Worm (Caenorhabditis elegans) whole organism, midembryonic: ENCODE measurements around the gene F43C1.5.

Experiments used
- T22C8.4 ChIP-seq: fragments of 200-800 bp; sonication (Bioruptor generic); IDR thresholded peaks from 2 replicates; pipeline ENCODE4 v1.3.6; 2022; ENCODE audit warnings: missing genetic modification characterization, missing compliant biosample characterization
- cog-1 ChIP-seq: sonication (generic microtip); optimal IDR thresholded peaks from 2 replicates; lab custom pipeline; 2016; ENCODE audit warnings: missing genetic modification characterization, missing compliant biosample characterization
- flt-1 ChIP-seq: fragments of 200-800 bp; sonication (Bioruptor generic); IDR thresholded peaks from 2 replicates; pipeline ENCODE4 v1.3.6; 2022; ENCODE audit warnings: missing genetic modification characterization, missing compliant biosample characterization
- klf-2 ChIP-seq: fragments of 200-800 bp; sonication (Bioruptor generic); conservative IDR thresholded peaks from 2 replicates; pipeline ENCODE4 v1.3.6; 2022; ENCODE audit warnings: missing genetic modification reagents, missing genetic modification characterization, missing compliant biosample characterization
- med-1 ChIP-seq: sonication (generic microtip); optimal IDR thresholded peaks from 2 replicates; lab custom pipeline; 2017; ENCODE audit warnings: missing genetic modification characterization, mild to moderate bottlenecking, missing compliant biosample characterization, antibody characterized with exemption, missing genetic modification reagents; ENCODE audit not compliant: insufficient read depth
- ref-1 ChIP-seq: fragments of 200-800 bp; sonication (Bioruptor generic); conservative IDR thresholded peaks from 2 replicates; pipeline ENCODE4 v1.3.6; 2022; ENCODE audit warnings: missing genetic modification reagents, missing genetic modification characterization, missing compliant biosample characterization
- tab-1 ChIP-seq: fragments of 200-800 bp; sonication (Bioruptor generic); IDR thresholded peaks from 2 replicates; pipeline ENCODE4 v1.3.6; 2022; ENCODE audit warnings: missing genetic modification characterization, missing compliant biosample characterization
- ztf-23 ChIP-seq: fragments of 200-800 bp; sonication (Bioruptor generic); IDR thresholded peaks from 2 replicates; pipeline ENCODE4 v1.3.6; 2022; ENCODE audit warnings: missing genetic modification reagents, missing genetic modification characterization, missing compliant biosample characterization
- ztf-29 ChIP-seq: fragments of 200-800 bp; sonication (Bioruptor generic); IDR thresholded peaks from 2 replicates; pipeline ENCODE4 v1.3.6; 2022; ENCODE audit warnings: missing genetic modification reagents, missing genetic modification characterization, missing compliant biosample characterization

F43C1.5 gene

DNA sequence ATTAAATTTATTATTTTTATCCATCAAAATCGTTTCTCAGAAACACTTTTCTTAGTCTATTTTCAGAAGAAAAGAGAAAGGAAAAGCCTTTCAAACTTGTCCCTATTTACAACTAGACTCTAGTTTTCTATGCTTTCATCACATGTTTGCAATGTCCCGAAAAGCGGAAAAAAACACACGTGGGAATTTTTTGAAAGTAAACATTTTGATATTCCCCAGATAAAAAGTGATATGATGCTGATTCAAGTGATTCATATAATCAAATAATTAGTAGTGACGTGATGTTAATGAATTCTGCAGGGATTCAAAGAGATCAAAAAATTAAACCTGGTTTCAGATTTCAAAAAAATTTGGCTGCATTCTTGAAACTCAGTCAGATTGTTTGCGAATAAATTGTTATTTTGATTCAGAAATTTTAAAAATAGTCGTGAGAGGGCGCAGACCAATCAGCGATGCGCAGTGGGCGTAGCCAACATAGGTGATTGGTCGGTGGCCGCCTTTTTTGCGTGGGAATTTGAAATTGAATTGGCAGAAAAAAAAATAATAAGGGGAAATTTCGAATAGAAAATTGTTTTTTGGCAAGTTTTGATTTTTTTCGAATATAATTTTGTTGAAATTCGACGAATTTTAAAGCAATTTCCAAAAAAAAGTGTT, 5.8 kb downstream of the F43C1.5 start:
- TF ChIP-seq ztf-23, result no peak
- TF ChIP-seq flt-1 (GFP tag; lab: Robert Waterston, UW), result no peak
- no peak for TF ChIP-seq T22C8.4
- TF ChIP-seq med-1 (GFP tag; lab: Kevin White, UChicago), result no peak
- no peak for TF ChIP-seq ref-1 (GFP tag; lab: Robert Waterston, UW)
- no peak for TF ChIP-seq ztf-29
- TF ChIP-seq cog-1 (tag; lab: Kevin White, UChicago), result no peak
- no peak for TF ChIP-seq tab-1 (GFP tag; lab: Robert Waterston, UW)
- no peak for TF ChIP-seq klf-2 (GFP tag; lab: Robert Waterston, UW)

DNA sequence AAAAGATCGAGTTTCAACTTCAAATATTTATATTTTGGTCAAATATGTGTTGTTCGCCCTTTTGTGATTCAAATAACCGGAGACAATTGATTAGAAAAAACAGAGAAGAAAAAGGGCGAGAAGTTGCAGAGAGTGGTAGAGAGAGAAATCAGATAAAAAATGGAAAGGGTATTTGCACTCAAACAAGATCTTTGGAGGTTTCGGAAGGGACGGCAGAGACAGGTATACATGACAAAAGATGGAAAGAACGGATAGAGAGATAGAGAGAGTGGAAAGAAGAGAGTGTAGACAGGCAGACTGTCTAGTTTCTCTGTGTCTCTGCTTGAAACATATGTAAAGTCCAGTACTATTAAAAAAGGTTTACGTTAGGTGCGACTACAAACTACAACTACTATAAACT, 7.2 kb downstream of the F43C1.5 start:
- TF ChIP-seq med-1 (GFP tag; lab: Kevin White, UChicago), result no peak
- no peak for TF ChIP-seq cog-1 (tag; lab: Kevin White, UChicago)
- no peak for TF ChIP-seq ref-1 (GFP tag; lab: Robert Waterston, UW)
- no peak for TF ChIP-seq T22C8.4
- TF ChIP-seq ztf-29, result no peak
- TF ChIP-seq tab-1 (GFP tag; lab: Robert Waterston, UW), result no peak
- no peak for TF ChIP-seq flt-1 (GFP tag; lab: Robert Waterston, UW)
- TF ChIP-seq klf-2 (GFP tag; lab: Robert Waterston, UW), result no peak
- TF ChIP-seq ztf-23, result no peak

DNA sequence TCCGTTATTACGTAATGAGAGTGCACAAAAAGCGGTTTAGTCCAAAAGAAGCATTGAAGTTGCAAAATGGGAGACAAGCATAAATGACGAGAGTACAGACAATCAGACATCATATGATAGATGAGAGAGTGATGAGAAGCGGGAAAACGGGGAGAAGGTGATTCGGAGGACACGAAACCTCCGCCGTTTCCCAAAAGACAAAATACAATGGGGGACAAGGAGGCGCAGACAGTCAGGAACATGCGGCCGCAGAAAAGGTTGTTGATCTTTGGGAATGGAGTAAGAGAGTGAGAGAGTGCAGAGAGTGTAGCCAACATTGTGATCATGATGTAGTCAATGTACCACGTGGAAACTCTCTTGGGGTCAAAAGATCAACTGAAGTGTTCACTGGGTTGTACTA, 8.7 kb downstream of the F43C1.5 start:
- 0 out of 2 replicates have a peak, but pooled peaks have one; percentile 36 for TF ChIP-seq ztf-23
- TF ChIP-seq cog-1 (tag; lab: Kevin White, UChicago), result peak; percentile 89
- TF ChIP-seq ztf-29, result no peak
- TF ChIP-seq T22C8.4, result no peak
- no peak for TF ChIP-seq tab-1 (GFP tag; lab: Robert Waterston, UW)
- no peak for TF ChIP-seq klf-2 (GFP tag; lab: Robert Waterston, UW)
- TF ChIP-seq med-1 (GFP tag; lab: Kevin White, UChicago), result no peak
- TF ChIP-seq ref-1 (GFP tag; lab: Robert Waterston, UW), result no peak
- 0 out of 2 replicates have a peak, but pooled peaks have one; percentile 44 for TF ChIP-seq flt-1 (GFP tag; lab: Robert Waterston, UW)

DNA sequence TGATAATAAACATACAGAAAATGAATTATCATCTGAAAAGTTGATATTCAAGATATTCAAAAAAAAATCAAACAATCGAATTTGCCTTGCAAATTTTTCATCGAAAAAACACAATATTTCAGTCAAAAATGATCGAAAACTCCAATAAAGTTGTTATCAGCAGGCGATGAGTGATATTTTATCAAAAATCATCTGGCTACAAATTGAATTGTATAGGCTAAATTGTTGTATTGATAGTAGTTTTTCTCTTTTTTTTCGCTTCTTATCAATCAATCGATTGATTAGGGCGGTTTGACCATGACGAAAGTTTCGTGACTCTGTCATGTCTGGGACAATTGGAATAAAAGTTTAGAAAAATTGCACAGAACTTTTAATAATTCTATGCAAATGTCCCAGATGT, 11.2 kb downstream of the F43C1.5 start:
- no peak for TF ChIP-seq flt-1 (GFP tag; lab: Robert Waterston, UW)

DNA sequence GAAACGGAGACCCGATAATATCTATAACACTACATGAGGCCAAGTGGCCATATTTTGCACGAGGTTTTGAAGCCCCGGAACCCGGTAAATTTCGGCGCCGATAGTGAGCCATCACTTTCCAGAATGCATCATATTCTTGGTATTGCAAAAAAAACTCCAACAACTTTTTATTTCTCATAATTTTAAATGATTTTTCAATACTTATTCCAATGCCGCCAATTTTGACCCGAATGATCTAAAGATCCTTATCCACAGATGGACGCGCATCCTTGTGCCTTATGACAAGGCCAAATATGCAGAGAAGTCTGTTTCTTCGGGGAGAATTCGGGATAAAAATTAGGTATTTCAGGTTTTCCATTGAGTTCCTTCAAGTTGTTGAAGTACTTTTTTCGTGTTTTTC, 12.2 kb downstream of the F43C1.5 start:
- no peak for TF ChIP-seq flt-1 (GFP tag; lab: Robert Waterston, UW)
- no peak for TF ChIP-seq klf-2 (GFP tag; lab: Robert Waterston, UW)
- TF ChIP-seq med-1 (GFP tag; lab: Kevin White, UChicago), result no peak
- TF ChIP-seq ztf-29, result no peak
- no peak for TF ChIP-seq T22C8.4
- no peak for TF ChIP-seq cog-1 (tag; lab: Kevin White, UChicago)

DNA sequence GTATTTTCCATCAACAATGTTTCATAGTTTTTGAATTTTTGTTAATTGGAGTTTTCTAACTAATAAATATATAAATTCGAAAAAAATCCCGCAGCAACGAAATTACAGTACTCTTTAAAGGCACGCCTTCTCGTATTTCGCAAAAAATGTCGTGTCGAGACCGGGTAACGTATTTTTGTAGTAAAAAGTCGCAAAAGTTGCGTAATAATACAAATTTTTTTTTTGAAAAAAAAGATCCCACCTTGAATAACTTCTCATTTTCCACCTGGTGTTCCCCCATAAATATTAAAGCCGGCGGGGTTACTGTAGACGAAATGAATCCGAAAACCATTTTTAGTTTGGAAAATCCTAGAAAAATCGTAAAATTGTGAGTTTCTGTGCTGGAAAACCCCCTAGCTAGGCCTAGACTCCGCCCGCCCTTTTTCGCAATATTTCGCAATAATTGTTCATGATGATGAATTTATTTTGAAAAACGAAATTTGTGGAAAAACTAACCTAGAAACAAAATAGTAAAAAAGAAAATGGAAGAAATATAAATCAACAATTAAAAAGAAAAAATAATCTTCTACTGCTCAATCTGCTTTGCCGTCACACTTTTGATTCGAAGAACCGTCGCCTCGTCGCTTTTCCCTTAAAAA, 13.4 kb downstream of the F43C1.5 start, which contains the start of gene F43C1.7:
TSS of gene F43C1.7 (minus strand) at position 351 of the 638 bp plus-strand sequence.
- no peak for TF ChIP-seq ztf-23
- no peak for TF ChIP-seq ztf-29
- no peak for TF ChIP-seq tab-1 (GFP tag; lab: Robert Waterston, UW)
- no peak for TF ChIP-seq T22C8.4
- TF ChIP-seq ref-1 (GFP tag; lab: Robert Waterston, UW), result no peak
- TF ChIP-seq klf-2 (GFP tag; lab: Robert Waterston, UW), result no peak

DNA sequence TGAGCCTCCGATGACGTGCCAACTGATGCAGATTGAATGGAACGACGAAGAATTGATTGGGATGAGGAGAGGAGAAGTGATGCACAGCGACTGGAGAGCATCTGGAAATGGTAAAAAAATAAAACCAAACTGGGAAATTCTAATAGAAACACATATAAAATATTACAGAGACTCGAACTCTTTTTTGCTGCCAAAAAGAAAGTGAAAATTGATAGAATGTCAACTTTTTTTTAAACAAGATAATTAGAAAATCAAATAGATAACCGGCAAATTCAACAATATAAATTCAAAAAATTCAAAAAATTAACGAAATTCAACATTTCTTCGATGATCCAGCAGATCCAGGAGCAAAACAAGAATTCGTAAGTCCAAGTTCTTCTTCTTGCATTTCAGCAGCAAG, 14.5 kb downstream of the F43C1.5 start, which contains the start of gene mrpl-21:
TSS of gene mrpl-21 (minus strand) at position 101 of the 400 bp plus-strand sequence.
- TF ChIP-seq tab-1 (GFP tag; lab: Robert Waterston, UW) (no peak), flt-1 (GFP tag; lab: Robert Waterston, UW) (no peak), med-1 (GFP tag; lab: Kevin White, UChicago) (no peak), cog-1 (tag; lab: Kevin White, UChicago) (no peak), klf-2 (GFP tag; lab: Robert Waterston, UW) (no peak), ztf-23 (no peak), ztf-29 (no peak), T22C8.4 (no peak), ref-1 (GFP tag; lab: Robert Waterston, UW) (no peak)

DNA sequence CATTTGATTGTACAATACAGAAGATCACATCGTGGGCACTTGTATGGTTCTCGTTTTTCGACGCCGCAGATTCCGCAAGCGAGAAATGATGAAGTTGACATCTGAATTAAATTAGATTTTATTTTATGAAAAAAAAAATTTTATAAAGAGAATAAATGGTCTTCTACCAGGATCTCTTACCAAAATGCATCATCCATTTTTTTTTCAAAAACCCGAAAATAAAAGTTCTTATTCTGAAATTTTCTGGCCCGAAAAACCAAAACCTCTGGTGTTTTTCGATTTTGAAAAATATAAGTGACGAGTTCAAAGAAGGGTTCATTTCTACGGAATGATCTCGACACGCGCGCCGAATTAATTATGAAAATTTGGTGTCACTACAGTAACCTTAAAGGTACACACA, 15.3 kb downstream of the F43C1.5 start, which contains the start of gene zhit-2:
TSS of gene zhit-2 (minus strand) at position 101 of the 400 bp plus-strand sequence.
- no peak for TF ChIP-seq klf-2 (GFP tag; lab: Robert Waterston, UW)
- TF ChIP-seq med-1 (GFP tag; lab: Kevin White, UChicago), result no peak
- TF ChIP-seq cog-1 (tag; lab: Kevin White, UChicago), result no peak
- TF ChIP-seq ztf-23, result no peak
- no peak for TF ChIP-seq ztf-29
- TF ChIP-seq flt-1 (GFP tag; lab: Robert Waterston, UW), result no peak
- no peak for TF ChIP-seq ref-1 (GFP tag; lab: Robert Waterston, UW)
- TF ChIP-seq tab-1 (GFP tag; lab: Robert Waterston, UW), result no peak
- no peak for TF ChIP-seq T22C8.4

DNA sequence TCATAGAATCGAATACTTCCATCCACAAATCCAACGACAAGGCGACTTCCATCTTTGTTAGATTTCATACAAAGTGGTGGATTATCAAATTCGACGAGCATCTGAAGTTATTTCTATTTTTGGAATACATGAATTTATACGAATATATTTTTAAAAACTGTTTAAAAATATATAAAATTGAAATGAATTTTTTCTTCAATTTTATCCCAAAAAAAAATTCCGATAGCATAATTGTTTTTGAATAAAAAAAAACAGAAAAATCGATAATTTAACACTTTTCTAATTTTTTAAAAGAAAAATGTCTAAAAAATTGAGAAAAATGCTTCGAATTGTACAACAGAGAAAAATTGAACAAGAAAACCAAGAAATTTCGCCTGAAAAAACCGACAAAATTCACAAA, 18.6 kb downstream of the F43C1.5 start, which contains the start of gene Y44F5A.1:
TSS of gene Y44F5A.1 (minus strand) at position 101 of the 400 bp plus-strand sequence.
- TF ChIP-seq ref-1 (GFP tag; lab: Robert Waterston, UW) (no peak), ztf-29 (no peak), ztf-23 (no peak), T22C8.4 (no peak), med-1 (GFP tag; lab: Kevin White, UChicago) (no peak), klf-2 (GFP tag; lab: Robert Waterston, UW) (no peak), flt-1 (GFP tag; lab: Robert Waterston, UW) (no peak), cog-1 (tag; lab: Kevin White, UChicago) (no peak)
